Worm (Caenorhabditis elegans): ENCODE measurements around the gene arrd-28.
A peak's percentile ranks its signal among the peaks of the same experiment; 100 is the strongest.

The arrd-28 gene

ce11 chrX:10174683-10175082 is 9.1 kb upstream of the arrd-28 start, which contains the start of gene C07A4.3:
C07A4.3 (plus strand) TSS chrX:10174983.
- no peak for TF ChIP-seq F33H1.4 (GFP tag; IDR thresholded peaks at IDR 0.05)
- TF ChIP-seq C17E4.6 (GFP tag; IDR thresholded peaks at IDR 0.05): no peak
- no peak for TF ChIP-seq athp-1 (tag; optimal IDR thresholded peaks at IDR 0.05)
- TF ChIP-seq let-526 (GFP tag; IDR thresholded peaks at IDR 0.05): no peak
- no peak for TF ChIP-seq ceh-40 (GFP tag; IDR thresholded peaks at IDR 0.05)
- TF ChIP-seq attf-3 (GFP tag; conservative IDR thresholded peaks at IDR 0.05): no peak
- no peak for TF ChIP-seq sptf-2 (GFP tag; optimal IDR thresholded peaks at IDR 0.05)

- TF ChIP-seq Y67H2A.10 (GFP tag; conservative IDR thresholded peaks at IDR 0.05): no peak
These were observed 7.5 kb upstream of the arrd-28 start, which contains the start of gene ncs-4 for ce11 chrX:10176295-10176694. ncs-4 (plus strand) TSS chrX:10176521.

ce11 chrX:10182613-10183012 is 1.2 kb upstream of the arrd-28 start:
- TF ChIP-seq F57C9.4 (tag; optimal IDR thresholded peaks at IDR 0.05): no peak
- TF ChIP-seq mel-28 (tag; optimal IDR thresholded peaks at IDR 0.05; ENCODE audit: borderline replicate concordance): no peak
- no peak for TF ChIP-seq nhr-80 (tag; optimal IDR thresholded peaks at IDR 0.05)
- TF ChIP-seq Y53G8AR.9 (GFP tag; conservative IDR thresholded peaks at IDR 0.05): 0 out of 2 replicates have a peak, but pooled peaks have one; percentile 27

- TF ChIP-seq rpc-1 (optimal IDR thresholded peaks at IDR 0.05) (no peak), rpc-1 (tag; optimal IDR thresholded peaks at IDR 0.05) (no peak), snpc-1.3 (tag; optimal IDR thresholded peaks at IDR 0.05; ENCODE audit: insufficient read depth) (no peak), ztf-3 (GFP tag; optimal IDR thresholded peaks at IDR 0.05) (no peak), mes-4 (tag; optimal IDR thresholded peaks at IDR 0.05) (no peak)
These were observed 913 bp downstream of the arrd-28 start for ce11 chrX:10184708-10185107.

ce11 chrX:10188493-10188895 is 4.7 kb downstream of the arrd-28 start:
- TF ChIP-seq gei-17 (GFP tag; optimal IDR thresholded peaks at IDR 0.05) (peak; percentile 18), nfyb-1 (GFP tag; IDR thresholded peaks at IDR 0.05) (0 out of 2 replicates have a peak, but pooled peaks have one; percentile 48), madf-3 (GFP tag; IDR thresholded peaks at IDR 0.05) (no peak), lin-26 (GFP tag; IDR thresholded peaks at IDR 0.05) (peak; percentile 62; the same call in 1 of the 2 replicates), cebp-2 (GFP tag; IDR thresholded peaks at IDR 0.05) (no peak), K12H6.12 (tag; optimal IDR thresholded peaks at IDR 0.05) (peak; percentile 88), snpc-4 (GFP tag; optimal IDR thresholded peaks at IDR 0.05) (peak; percentile 31), snpc-4 (tag; optimal IDR thresholded peaks at IDR 0.05) (peak in 3 of 4 experiments; percentile 8 to 53 (median 48)), T26A5.8 (tag; optimal IDR thresholded peaks at IDR 0.05) (no peak), F37B4.10 (GFP tag; IDR thresholded peaks at IDR 0.05) (no peak), let-607 (tag; optimal IDR thresholded peaks at IDR 0.05) (peak in 1 of 2 experiments; percentile 25), zim-3 (tag; optimal IDR thresholded peaks at IDR 0.05) (peak; percentile 23), dox-1 (GFP tag; IDR thresholded peaks at IDR 0.05) (peak; percentile 75; the same call in 1 of the 2 replicates), Y53F4B.3 (GFP tag; IDR thresholded peaks at IDR 0.05) (no peak), lin-54 (GFP tag; optimal IDR thresholded peaks at IDR 0.05) (peak; percentile 14), nhr-27 (tag; optimal IDR thresholded peaks at IDR 0.05) (no peak), lin-35 (GFP tag; optimal IDR thresholded peaks at IDR 0.05) (peak in 1 of 3 experiments; percentile 71), Y56A3A.18 (GFP tag; IDR thresholded peaks at IDR 0.05) (no peak), lin-40 (tag; optimal IDR thresholded peaks at IDR 0.05) (peak; percentile 85), hmg-1.2 (GFP tag; IDR thresholded peaks at IDR 0.05) (peak; percentile 60), hsf-1 (GFP tag; IDR thresholded peaks at IDR 0.05) (no peak), ekl-4 (GFP tag; IDR thresholded peaks at IDR 0.05) (0 out of 2 replicates have a peak, but pooled peaks have one; percentile 13), cebp-1 (GFP tag; IDR thresholded peaks at IDR 0.05) (0 out of 2 replicates have a peak, but pooled peaks have one; percentile 20), cebp-1 (tag; optimal IDR thresholded peaks at IDR 0.05) (peak; percentile 75), somi-1 (GFP tag; optimal IDR thresholded peaks at IDR 0.05) (peak; percentile 34), aptf-2 (GFP tag; conservative IDR thresholded peaks at IDR 0.05) (no peak)
